Worm (Caenorhabditis elegans): Measurements from ENCODE around the gene C28G1.10.

DNA sequence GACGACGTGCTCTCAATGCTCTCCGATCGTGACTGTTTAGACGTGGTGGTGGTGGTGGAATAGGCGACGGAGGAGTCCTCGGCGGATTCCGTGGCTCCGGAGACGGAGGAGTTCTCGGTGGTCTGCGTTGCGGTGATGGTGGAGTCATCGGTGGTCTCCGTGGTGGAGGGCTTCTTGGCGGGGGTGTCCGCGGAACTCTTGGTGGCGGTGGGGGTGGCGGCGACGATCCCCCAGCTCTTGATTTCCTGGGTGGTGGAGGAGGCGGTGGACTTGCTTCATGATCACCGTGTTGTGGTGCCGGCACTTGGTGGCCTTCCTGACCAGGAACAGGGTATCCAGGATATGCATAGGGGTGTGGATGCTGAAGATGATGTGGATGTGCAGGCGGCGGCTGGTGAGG lies 41.4 kb upstream of the C28G1.10 start:
- TF ChIP-seq klf-2 (GFP tag; conservative IDR thresholded peaks at IDR 0.05) (no peak), ztf-29 (GFP tag; IDR thresholded peaks at IDR 0.05) (no peak), med-1 (GFP tag; optimal IDR thresholded peaks at IDR 0.05; ENCODE audit: insufficient read depth) (no peak), flt-1 (GFP tag; IDR thresholded peaks at IDR 0.05) (no peak), ref-1 (GFP tag; conservative IDR thresholded peaks at IDR 0.05) (no peak)

Measured in whole organism, midembryonic.